Worm (Caenorhabditis elegans): Measurements from ENCODE around the gene T01B10.5.
A peak's percentile ranks its signal among the peaks of the same experiment; 100 is the strongest.

T01B10.5 gene

ce11 chrX:8500922-8501321 lies 5.8 kb downstream of the T01B10.5 start, which contains the start of gene grd-4:
TSS of gene grd-4 (plus strand) at chrX:8501222.
- TF ChIP-seq elt-1 (tag; optimal IDR thresholded peaks at IDR 0.05) (peak; percentile 77), elt-3 (tag; optimal IDR thresholded peaks at IDR 0.05) (no peak), nhr-25 (tag; optimal IDR thresholded peaks at IDR 0.05) (peak; percentile 49)

ce11 chrX:8504207-8504606 lies 9.1 kb downstream of the T01B10.5 start:
- TF ChIP-seq sea-2 (GFP tag; optimal IDR thresholded peaks at IDR 0.05) (no peak), nhr-23 (tag; optimal IDR thresholded peaks at IDR 0.05) (peak; percentile 71), nhr-43 (tag; optimal IDR thresholded peaks at IDR 0.05; ENCODE audit: poor library complexity, severe bottlenecking) (peak; percentile 60), nhr-25 (tag; optimal IDR thresholded peaks at IDR 0.05) (peak; percentile 15)

ce11 chrX:8507053-8507452 lies 11.9 kb downstream of the T01B10.5 start:
- TF ChIP-seq hmg-11 (tag; optimal IDR thresholded peaks at IDR 0.05), result no peak
- no peak for TF ChIP-seq nhr-11 (tag; optimal IDR thresholded peaks at IDR 0.05)
- TF ChIP-seq nhr-23 (tag; optimal IDR thresholded peaks at IDR 0.05), result peak; percentile 76
- TF ChIP-seq egl-27 (tag; optimal IDR thresholded peaks at IDR 0.05), result no peak

ce11 chrX:8507576-8507975 lies 12.5 kb downstream of the T01B10.5 start, which contains the start of gene H03E18.1:
TSS of gene H03E18.1 (plus strand) at chrX:8507876.
- TF ChIP-seq nhr-23 (tag; optimal IDR thresholded peaks at IDR 0.05) (no peak), nhr-237 (tag; optimal IDR thresholded peaks at IDR 0.05) (no peak), skn-1 (tag; optimal IDR thresholded peaks at IDR 0.05) (no peak), ama-1 (optimal IDR thresholded peaks at IDR 0.05) (no peak), nhr-25 (tag; optimal IDR thresholded peaks at IDR 0.05) (no peak), R02D3.7 (tag; optimal IDR thresholded peaks at IDR 0.05) (no peak), nhr-12 (tag; optimal IDR thresholded peaks at IDR 0.05) (no peak), nhr-43 (tag; optimal IDR thresholded peaks at IDR 0.05; ENCODE audit: poor library complexity, severe bottlenecking) (no peak), nhr-77 (tag; optimal IDR thresholded peaks at IDR 0.05) (no peak), snpc-4 (tag; optimal IDR thresholded peaks at IDR 0.05) (no peak), elt-1 (tag; optimal IDR thresholded peaks at IDR 0.05) (no peak), eor-1 (tag; optimal IDR thresholded peaks at IDR 0.05) (no peak), fos-1 (tag; optimal IDR thresholded peaks at IDR 0.05) (no peak), egl-5 (tag; optimal IDR thresholded peaks at IDR 0.05) (no peak), lin-39 (tag; optimal IDR thresholded peaks at IDR 0.05) (no peak)

- TF ChIP-seq sea-2 (GFP tag; optimal IDR thresholded peaks at IDR 0.05) (no peak), daf-12 (tag; optimal IDR thresholded peaks at IDR 0.05) (no peak), nfya-1 (tag; optimal IDR thresholded peaks at IDR 0.05; ENCODE audit: insufficient read depth) (no peak), unc-62 (GFP tag; optimal IDR thresholded peaks at IDR 0.05) (no peak), ceh-28 (tag; optimal IDR thresholded peaks at IDR 0.05) (no peak), ceh-82 (tag; optimal IDR thresholded peaks at IDR 0.05) (no peak), nhr-67 (tag; optimal IDR thresholded peaks at IDR 0.05) (no peak), nhr-11 (tag; optimal IDR thresholded peaks at IDR 0.05) (no peak), skn-1 (tag; optimal IDR thresholded peaks at IDR 0.05) (no peak), aly-2 (tag; optimal IDR thresholded peaks at IDR 0.05) (no peak)
These were observed 14.0 kb downstream of the T01B10.5 start for ce11 chrX:8509088-8509487.

ce11 chrX:8520402-8520801 lies 25.3 kb downstream of the T01B10.5 start, which contains the start of gene H03E18.2:
TSS of gene H03E18.2 (minus strand) at chrX:8520502.
- TF ChIP-seq ZK546.5 (tag; optimal IDR thresholded peaks at IDR 0.05) (no peak), ama-1 (optimal IDR thresholded peaks at IDR 0.05) (no peak), daf-12 (tag; optimal IDR thresholded peaks at IDR 0.05) (no peak), ceh-28 (tag; optimal IDR thresholded peaks at IDR 0.05) (no peak), nhr-28 (tag; optimal IDR thresholded peaks at IDR 0.05) (no peak), nhr-77 (tag; optimal IDR thresholded peaks at IDR 0.05) (no peak), tbx-2 (tag; optimal IDR thresholded peaks at IDR 0.05) (no peak), pqm-1 (tag; optimal IDR thresholded peaks at IDR 0.05) (no peak), unc-62 (GFP tag; optimal IDR thresholded peaks at IDR 0.05) (no peak), ztf-4 (tag; optimal IDR thresholded peaks at IDR 0.05) (no peak), fos-1 (tag; optimal IDR thresholded peaks at IDR 0.05) (no peak), fkh-10 (GFP tag; optimal IDR thresholded peaks at IDR 0.05) (no peak), unc-39 (tag; optimal IDR thresholded peaks at IDR 0.05) (no peak), pha-4 (tag; optimal IDR thresholded peaks at IDR 0.05) (no peak)
